Worm (Caenorhabditis elegans) whole organism, L1 larva: ENCODE measurements around the gene cec-1.

Experiments used
- ces-1 ChIP-seq: fragments of 150-350 bp; optimal IDR thresholded peaks from 2 replicates; lab custom pipeline; 2014; ENCODE audit warnings: missing biosample characterization, missing genetic modification reagents, missing genetic modification characterization
- nhr-77 ChIP-seq: fragments of 150-350 bp; optimal IDR thresholded peaks from 2 replicates; lab custom pipeline; 2014; ENCODE audit warnings: missing biosample characterization, missing genetic modification characterization
- pag-3 ChIP-seq: sonication (generic microtip); optimal IDR thresholded peaks from 2 replicates; lab custom pipeline; 2017; ENCODE audit warnings: missing genetic modification characterization, mild to moderate bottlenecking, missing compliant biosample characterization, antibody characterized with exemption, borderline replicate concordance; ENCODE audit not compliant: insufficient read depth
- snpc-4 ChIP-seq: fragments of 150-350 bp; optimal IDR thresholded peaks from 2 replicates; lab custom pipeline; 2014; ENCODE audit warnings: missing biosample characterization, missing genetic modification characterization
- unc-130 ChIP-seq: fragments of 150-350 bp; optimal IDR thresholded peaks from 2 replicates; lab custom pipeline; 2017; ENCODE audit warnings: missing biosample characterization, missing genetic modification characterization, inconsistent platforms
- vab-15 ChIP-seq: sonication (generic microtip); optimal IDR thresholded peaks from 2 replicates; lab custom pipeline; 2017; ENCODE audit warnings: missing genotype, mild to moderate bottlenecking, missing genetic modification characterization, missing compliant biosample characterization

ce11 chrIII:8446940-8447403 is 20.8 kb downstream of the cec-1 start, which contains the start of gene rpn-3:
- TF ChIP-seq pag-3 (tag; lab: Kevin White, UChicago): peak; percentile 77
- TF ChIP-seq ces-1: no peak
- peak; percentile 88 for TF ChIP-seq snpc-4
- TF ChIP-seq unc-130: peak; percentile 98
- peak; percentile 95 for TF ChIP-seq nhr-77 (tag; lab: Kevin White, UChicago)
- TF ChIP-seq vab-15 (tag; lab: Kevin White, UChicago): peak; percentile 43
